Fruit fly (Drosophila melanogaster) whole organism, prepupa: Measurements from ENCODE around the gene tex.
A peak's percentile ranks its signal among the peaks of the same experiment; 100 is the strongest.

Experiments
- CG11294 ChIP-seq: fragments of 200-800 bp; sonication (Bioruptor generic); IDR thresholded peaks from 2 replicates; pipeline ENCODE4 v1.3.6; 2022; ENCODE audit warnings: missing biosample characterization, missing genetic modification characterization
- CG15336 ChIP-seq: fragments of 200-800 bp; sonication (Bioruptor generic); IDR thresholded peaks from 2 replicates; pipeline ENCODE4 v1.3.6; 2022; ENCODE audit warnings: missing biosample characterization, missing genetic modification characterization
- CG1621 ChIP-seq: fragments of 200-800 bp; sonication (Bioruptor generic); optimal IDR thresholded peaks from 3 replicates; lab custom pipeline; 2018; ENCODE audit warnings: missing biosample characterization, mild to moderate bottlenecking, missing genetic modification characterization
- CG16779 ChIP-seq: fragments of 200-800 bp; sonication (Bioruptor generic); optimal IDR thresholded peaks from 3 replicates; lab custom pipeline; 2017; ENCODE audit warnings: missing biosample characterization, mild to moderate bottlenecking, missing genetic modification characterization
- CG3032 ChIP-seq: fragments of 200-800 bp; optimal IDR thresholded peaks from 2 replicates; lab custom pipeline; 2019; ENCODE audit warnings: missing biosample characterization, mild to moderate bottlenecking, missing genetic modification characterization, moderate library complexity
- CG31627 ChIP-seq: fragments of 200-800 bp; sonication (Bioruptor generic); optimal IDR thresholded peaks from 3 replicates; lab custom pipeline; 2016; ENCODE audit warnings: missing biosample characterization, missing genetic modification characterization
- CG6163 ChIP-seq: fragments of 200-800 bp; sonication (Bioruptor generic); IDR thresholded peaks from 3 replicates; pipeline ENCODE4 v1.3.6; 2022; ENCODE audit warnings: missing biosample characterization, missing genetic modification characterization
- CG6792 ChIP-seq: fragments of 200-800 bp; sonication (Bioruptor generic); optimal IDR thresholded peaks from 3 replicates; lab custom pipeline; 2016; ENCODE audit warnings: missing biosample characterization, missing genetic modification characterization
- CG6854 ChIP-seq: fragments of 200-800 bp; sonication (Bioruptor generic); optimal IDR thresholded peaks from 2 replicates; lab custom pipeline; 2017; ENCODE audit warnings: missing biosample characterization, mild to moderate bottlenecking, missing genetic modification characterization
- CG8119 ChIP-seq: fragments of 200-800 bp; sonication (Bioruptor generic); IDR thresholded peaks from 3 replicates; pipeline ENCODE4 v1.3.6; 2022; ENCODE audit warnings: missing biosample characterization, missing genetic modification characterization
- Eip78C ChIP-seq: fragments of 200-800 bp; sonication (Bioruptor generic); peaks from one replicate; lab custom pipeline; 2016; ENCODE audit warnings: missing biosample characterization, missing genetic modification characterization
- Eip93F ChIP-seq: fragments of 200-800 bp; sonication (Bioruptor generic); optimal IDR thresholded peaks from 2 replicates; lab custom pipeline; 2016; ENCODE audit warnings: missing biosample characterization, mild to moderate bottlenecking, missing genetic modification characterization
- Ets96B ChIP-seq: fragments of 200-800 bp; optimal IDR thresholded peaks from 2 replicates; lab custom pipeline; 2019; ENCODE audit warnings: missing biosample characterization, mild to moderate bottlenecking, missing genetic modification characterization, moderate library complexity
- Gug ChIP-seq: fragments of 200-800 bp; sonication (Bioruptor generic); IDR thresholded peaks from 2 replicates; pipeline ENCODE4 v1.3.6; 2022; ENCODE audit warnings: missing biosample characterization, missing genetic modification characterization
- Hr39 ChIP-seq: fragments of 200-800 bp; sonication (Bioruptor generic); optimal IDR thresholded peaks from 2 replicates; lab custom pipeline; 2016; ENCODE audit warnings: missing biosample characterization, missing genetic modification characterization
- Hr4 ChIP-seq: fragments of 200-800 bp; sonication (Bioruptor generic); optimal IDR thresholded peaks from 3 replicates; lab custom pipeline; 2016; ENCODE audit warnings: missing biosample characterization, missing genetic modification characterization
- Met ChIP-seq: fragments of 200-800 bp; sonication (Bioruptor generic); optimal IDR thresholded peaks from 3 replicates; lab custom pipeline; 2016; ENCODE audit warnings: missing biosample characterization, missing genetic modification characterization
- OdsH ChIP-seq: fragments of 200-800 bp; sonication (Bioruptor generic); optimal IDR thresholded peaks from 3 replicates; lab custom pipeline; 2016; ENCODE audit warnings: missing biosample characterization, missing genetic modification characterization
- Sox102F ChIP-seq: fragments of 200-800 bp; sonication (Bioruptor generic); optimal IDR thresholded peaks from 2 replicates; lab custom pipeline; 2016; ENCODE audit warnings: missing biosample characterization, mild to moderate bottlenecking, missing genetic modification characterization
- Sox15 ChIP-seq: fragments of 200-800 bp; sonication (Bioruptor generic); optimal IDR thresholded peaks from 3 replicates; lab custom pipeline; 2016; ENCODE audit warnings: missing biosample characterization, missing genetic modification characterization
- achi ChIP-seq: fragments of 200-800 bp; sonication (Bioruptor generic); optimal IDR thresholded peaks from 3 replicates; lab custom pipeline; 2016; ENCODE audit warnings: missing biosample characterization, missing genetic modification characterization
- dac ChIP-seq: fragments of 200-800 bp; sonication (Bioruptor generic); optimal IDR thresholded peaks from 2 replicates; lab custom pipeline; 2017; ENCODE audit warnings: missing biosample characterization, mild to moderate bottlenecking, missing genetic modification characterization
- eg ChIP-seq: fragments of 200-800 bp; sonication (Bioruptor generic); IDR thresholded peaks from 3 replicates; pipeline ENCODE4 v1.3.6; 2022; ENCODE audit warnings: missing biosample characterization, missing genetic modification characterization
- esn ChIP-seq: fragments of 200-800 bp; sonication (Bioruptor generic); optimal IDR thresholded peaks from 2 replicates; lab custom pipeline; 2016; ENCODE audit warnings: missing biosample characterization, mild to moderate bottlenecking, missing genetic modification characterization, moderate library complexity
- fd59A ChIP-seq: fragments of 200-800 bp; sonication (Bioruptor generic); optimal IDR thresholded peaks from 2 replicates; lab custom pipeline; 2017; ENCODE audit warnings: missing biosample characterization, mild to moderate bottlenecking, missing genetic modification characterization, missing genetic modification reagents
- fd85E ChIP-seq: fragments of 200-800 bp; sonication (Bioruptor generic); optimal IDR thresholded peaks from 3 replicates; lab custom pipeline; 2016; ENCODE audit warnings: missing biosample characterization, missing genetic modification characterization
- fkh ChIP-seq: fragments of 200-800 bp; sonication (Bioruptor generic); optimal IDR thresholded peaks from 3 replicates; lab custom pipeline; 2017; ENCODE audit warnings: missing biosample characterization, mild to moderate bottlenecking, missing genetic modification characterization, moderate library complexity
- net ChIP-seq: fragments of 200-800 bp; sonication (Bioruptor generic); optimal IDR thresholded peaks from 3 replicates; lab custom pipeline; 2016; ENCODE audit warnings: missing biosample characterization, missing genetic modification characterization
- pdm3 ChIP-seq: fragments of 200-800 bp; sonication (Bioruptor generic); optimal IDR thresholded peaks from 3 replicates; lab custom pipeline; 2016; ENCODE audit warnings: missing biosample characterization, missing genetic modification characterization
- topi ChIP-seq: fragments of 200-800 bp; sonication (Bioruptor generic); optimal IDR thresholded peaks from 3 replicates; lab custom pipeline; 2016; ENCODE audit warnings: missing biosample characterization, missing genetic modification characterization

tex gene

dm6 chr3R:8324016-8324415 lies 15.6 kb upstream of the tex start, which contains the start of gene CG7443:
Gene CG7443, plus strand, starts transcription at chr3R:8324316.
- TF ChIP-seq CG3032 (tag; lab: Kevin White, UChicago) = no peak
- TF ChIP-seq topi = no peak
- no peak for TF ChIP-seq CG16779 (tag; lab: Kevin White, UChicago)
- no peak for TF ChIP-seq Hr4 (GFP tag; lab: Kevin White, UChicago)
- TF ChIP-seq CG1621 = no peak
- TF ChIP-seq Hr39 = no peak
- TF ChIP-seq fd59A (GFP tag; lab: Kevin White, UChicago) = no peak
- no peak for TF ChIP-seq Met (GFP tag; lab: Kevin White, UChicago)

- TF ChIP-seq fd59A (GFP tag; lab: Kevin White, UChicago) (no peak), CG16779 (tag; lab: Kevin White, UChicago) (no peak), fd85E (GFP tag; lab: Kevin White, UChicago) (no peak), Eip93F (GFP tag; lab: Kevin White, UChicago) (no peak), Sox102F (GFP tag; lab: Kevin White, UChicago) (no peak), dac (GFP tag; lab: Kevin White, UChicago) (no peak), CG31627 (GFP tag; lab: Kevin White, UChicago) (no peak), CG3032 (tag; lab: Kevin White, UChicago) (no peak), CG6854 (GFP tag; lab: Kevin White, UChicago) (no peak), OdsH (GFP tag; lab: Kevin White, UChicago) (no peak), CG6792 (GFP tag; lab: Kevin White, UChicago) (no peak), Sox15 (GFP tag; lab: Kevin White, UChicago) (no peak), fkh (GFP tag; lab: Kevin White, UChicago) (no peak)
- TF ChIP-seq, all 60 proteins: peak for 0
Observed at dm6 chr3R:8321447-8321846, 13.0 kb upstream of the tex start, which contains the start of gene Or85a. Gene Or85a, plus strand, starts transcription at chr3R:8321747.

- TF ChIP-seq Eip93F (GFP tag; lab: Kevin White, UChicago) (no peak), eg (GFP tag; lab: Robert Waterston, UW) (peak; percentile 71), fkh (GFP tag; lab: Kevin White, UChicago) (peak; percentile 47), Hr4 (GFP tag; lab: Kevin White, UChicago) (peak; percentile 51), CG6163 (GFP tag; lab: Robert Waterston, UW) (peak; percentile 54; the same call in 2 of the 3 replicates), Gug (GFP tag; lab: Robert Waterston, UW) (no peak), net (GFP tag; lab: Kevin White, UChicago) (peak; percentile 20), esn (GFP tag; lab: Kevin White, UChicago) (no peak), achi (GFP tag; lab: Kevin White, UChicago) (no peak), CG8119 (peak; percentile 66; the same call in 2 of the 3 replicates), CG15336 (GFP tag; lab: Robert Waterston, UW) (peak; percentile 76), Ets96B (tag; lab: Kevin White, UChicago) (no peak), Met (GFP tag; lab: Kevin White, UChicago) (no peak), CG11294 (GFP tag; lab: Robert Waterston, UW) (no peak)
Observed at dm6 chr3R:8317709-8318335, 9.4 kb upstream of the tex start.

- TF ChIP-seq CG16779 (tag; lab: Kevin White, UChicago) (no peak), fkh (GFP tag; lab: Kevin White, UChicago) (no peak), pdm3 (no peak), topi (no peak), Eip78C (GFP tag; lab: Kevin White, UChicago) (peak; percentile 53), dac (GFP tag; lab: Kevin White, UChicago) (no peak), eg (GFP tag; lab: Robert Waterston, UW) (0 out of 3 replicates have a peak, but pooled peaks have one; percentile 39)
Observed at dm6 chr3R:8317215-8317614, 8.8 kb upstream of the tex start, which contains the start of gene Ctr1B. Gene Ctr1B, plus strand, starts transcription at chr3R:8317612.
